Fruit fly (Drosophila melanogaster): ENCODE results near the gene CG34367.

CG34367 gene

DNA sequence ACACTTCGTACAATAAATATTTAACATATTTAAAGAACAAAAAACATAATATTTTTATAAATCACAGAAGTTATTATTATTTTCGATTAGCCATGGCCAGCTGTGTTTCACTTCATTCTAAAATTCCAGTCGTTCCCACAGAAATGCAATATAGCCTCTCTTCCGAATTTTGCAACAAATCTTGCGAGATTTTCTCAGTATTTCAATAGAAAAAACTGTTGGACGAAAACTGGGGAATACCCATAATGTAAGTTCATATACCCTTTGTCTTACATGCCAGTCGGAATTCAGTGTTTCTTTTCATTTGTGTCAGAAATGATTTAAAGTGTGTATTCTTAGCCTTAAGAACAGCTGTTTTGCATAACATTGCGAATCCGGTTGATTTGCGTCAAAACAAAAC lies 2.8 kb upstream of the CG34367 start, which contains the start of the genes CtsL4 and ClpP (continued):
- TF ChIP-seq CG2875 (GFP tag; optimal IDR thresholded peaks at IDR 0.05) (peak; percentile 20), Side (GFP tag; optimal IDR thresholded peaks at IDR 0.05) (no peak), Hmr (GFP tag; optimal IDR thresholded peaks at IDR 0.05) (no peak), ara (GFP tag; IDR thresholded peaks at IDR 0.05) (no peak), gcm2 (GFP tag; optimal IDR thresholded peaks at IDR 0.05) (no peak), Kr (GFP tag; optimal IDR thresholded peaks at IDR 0.05) (no peak), CG4707 (GFP tag; optimal IDR thresholded peaks at IDR 0.05) (no peak), ttk (GFP tag; IDR thresholded peaks at IDR 0.05) (no peak), CG11560 (tag; IDR thresholded peaks at IDR 0.05) (no peak), B-H2 (GFP tag; optimal IDR thresholded peaks at IDR 0.05) (peak; percentile 55), HLH3B (GFP tag; IDR thresholded peaks at IDR 0.05) (no peak), Fer2 (tag; optimal IDR thresholded peaks at IDR 0.05) (no peak), HHEX (GFP tag; optimal IDR thresholded peaks at IDR 0.05) (peak; percentile 27), CG34224 (GFP tag; IDR thresholded peaks at IDR 0.05; ENCODE audit: partially characterized antibody) (no peak), CrebB (tag; optimal IDR thresholded peaks at IDR 0.05) (no peak), CG4328 (GFP tag; optimal IDR thresholded peaks at IDR 0.05) (no peak), exex (tag; optimal IDR thresholded peaks at IDR 0.05) (no peak), CG13123 (GFP tag; optimal IDR thresholded peaks at IDR 0.05) (no peak), emc (GFP tag; optimal IDR thresholded peaks at IDR 0.05) (no peak), hbn (GFP tag; IDR thresholded peaks at IDR 0.05; ENCODE audit: partially characterized antibody) (no peak), fd102C (GFP tag; optimal IDR thresholded peaks at IDR 0.05) (no peak), CG12744 (GFP tag; optimal IDR thresholded peaks at IDR 0.05) (no peak), CG11456 (GFP tag; IDR thresholded peaks at IDR 0.05) (peak; percentile 35; the same call in 1 of the 3 replicates), CG7271 (tag; optimal IDR thresholded peaks at IDR 0.05) (peak; percentile 8), lilli (GFP tag; optimal IDR thresholded peaks at IDR 0.05) (peak; percentile 60), CG1529 (GFP tag; optimal IDR thresholded peaks at IDR 0.05) (no peak), Lim3 (GFP tag; IDR thresholded peaks at IDR 0.05) (no peak), Dek (tag; optimal IDR thresholded peaks at IDR 0.05) (peak; percentile 33), CG2889 (GFP tag; IDR thresholded peaks at IDR 0.05) (no peak), Aef1 (GFP tag; IDR thresholded peaks at IDR 0.05) (peak; percentile 40; the same call in 1 of the 3 replicates), Hsf (GFP tag; optimal IDR thresholded peaks at IDR 0.05) (peak; percentile 59), tgo (GFP tag; IDR thresholded peaks at IDR 0.05) (no peak), E2f1 (GFP tag; IDR thresholded peaks at IDR 0.05) (no peak), CG31388 (GFP tag; optimal IDR thresholded peaks at IDR 0.05) (no peak), CHES-1-like (GFP tag; optimal IDR thresholded peaks at IDR 0.05) (peak; percentile 46), CG7786 (GFP tag; optimal IDR thresholded peaks at IDR 0.05) (peak; percentile 11), PHDP (tag; optimal IDR thresholded peaks at IDR 0.05) (no peak), fu2 (GFP tag; optimal IDR thresholded peaks at IDR 0.05) (peak; percentile 8), yki (optimal IDR thresholded peaks at IDR 0.05) (no peak), Poxn (GFP tag; IDR thresholded peaks at IDR 0.05) (no peak), oc (tag; optimal IDR thresholded peaks at IDR 0.05) (no peak), CG4730 (GFP tag; IDR thresholded peaks at IDR 0.05) (no peak), Nf-YC (tag; optimal IDR thresholded peaks at IDR 0.05) (peak; percentile 49), Meics (GFP tag; optimal IDR thresholded peaks at IDR 0.05) (no peak), Mad (GFP tag; optimal IDR thresholded peaks at IDR 0.05) (no peak), Oli (tag; optimal IDR thresholded peaks at IDR 0.05) (peak; percentile 45), dm (GFP tag; optimal IDR thresholded peaks at IDR 0.05) (no peak), wdn (GFP tag; IDR thresholded peaks at IDR 0.05) (no peak), CG11695 (GFP tag; IDR thresholded peaks at IDR 0.05) (no peak), CG10147 (GFP tag; optimal IDR thresholded peaks at IDR 0.05) (no peak), ind (GFP tag; optimal IDR thresholded peaks at IDR 0.05) (peak; percentile 49), dan (GFP tag; IDR thresholded peaks at IDR 0.05) (no peak), CG12155 (GFP tag; optimal IDR thresholded peaks at IDR 0.05) (peak; percentile 32)

Measured in whole organism, embryonic.